Fruit fly (Drosophila melanogaster) Kc167 (cell line): ENCODE results near the gene ps.

Experiments used
- Myc ChIP-seq: fragments of >200 bp; optimal IDR thresholded peaks from 2 replicates; lab custom pipeline; 2017; ENCODE audit warnings: missing external identifiers
- h ChIP-seq: fragments of >200 bp; optimal IDR thresholded peaks from 3 replicates; lab custom pipeline; 2018; ENCODE audit warnings: missing external identifiers
- insv ChIP-seq: fragments of >200 bp; optimal IDR thresholded peaks from 3 replicates; lab custom pipeline; 2018; ENCODE audit warnings: missing external identifiers
- psq ChIP-seq: fragments of >200 bp; optimal IDR thresholded peaks from 2 replicates; lab custom pipeline; 2017; ENCODE audit warnings: missing external identifiers
- ttk ChIP-seq: sonication (Bioruptor generic); optimal IDR thresholded peaks from 2 replicates; lab custom pipeline; 2017; ENCODE audit warnings: missing external identifiers

- TF ChIP-seq insv (lab: Kevin White, UChicago) (no peak), psq (lab: Kevin White, UChicago) (no peak), h (lab: Kevin White, UChicago) (no peak), ttk (lab: Kevin White, UChicago) (no peak), Myc (lab: Kevin White, UChicago) (no peak)
Observed at dm6 chr3R:9390201-9390600, 27.5 kb upstream of the ps start.
